Fruit fly (Drosophila melanogaster) whole organism, embryonic: ENCODE results near the gene CG4133.

Experiments
- Bdp1 ChIP-seq: fragments of 200-800 bp; sonication (Bioruptor generic); optimal IDR thresholded peaks from 3 replicates; lab custom pipeline; 2016; ENCODE audit warnings: missing biosample characterization, missing genetic modification characterization
- CG10267 ChIP-seq: fragments of 200-800 bp; sonication (Bioruptor generic); optimal IDR thresholded peaks from 2 replicates; lab custom pipeline; 2018; ENCODE audit warnings: missing biosample characterization, mild to moderate bottlenecking, missing genetic modification characterization, moderate library complexity
- CG10431 ChIP-seq: fragments of 200-800 bp; sonication (Bioruptor generic); optimal IDR thresholded peaks from 3 replicates; lab custom pipeline; 2018; ENCODE audit warnings: missing biosample characterization, mild to moderate bottlenecking, missing genetic modification characterization
- CG11560 ChIP-seq: fragments of 200-800 bp; sonication (Bioruptor generic); IDR thresholded peaks from 3 replicates; pipeline ENCODE4 v1.3.6; 2022; ENCODE audit warnings: missing biosample characterization, missing genetic modification characterization
- CG1233 ChIP-seq: fragments of 200-800 bp; sonication (Bioruptor generic); optimal IDR thresholded peaks from 4 replicates; lab custom pipeline; 2018; ENCODE audit warnings: missing biosample characterization, mild to moderate bottlenecking, missing genetic modification characterization
- CG15479 ChIP-seq: fragments of 200-800 bp; sonication (Bioruptor generic); optimal IDR thresholded peaks from 3 replicates; lab custom pipeline; 2019; ENCODE audit warnings: missing biosample characterization, mild to moderate bottlenecking, missing genetic modification characterization, moderate library complexity
- CG17359 ChIP-seq: fragments of 200-800 bp; sonication (Bioruptor generic); optimal IDR thresholded peaks from 3 replicates; lab custom pipeline; 2018; ENCODE audit warnings: missing biosample characterization, mild to moderate bottlenecking, missing genetic modification characterization, moderate library complexity
- CG17612 ChIP-seq: fragments of 200-800 bp; sonication (Bioruptor generic); IDR thresholded peaks from 2 replicates; pipeline ENCODE4 v1.3.6; 2022; ENCODE audit warnings: missing biosample characterization, missing genetic modification characterization
- CG18262 ChIP-seq: fragments of 200-800 bp; optimal IDR thresholded peaks from 3 replicates; lab custom pipeline; 2019; ENCODE audit warnings: missing biosample characterization, mild to moderate bottlenecking, missing genetic modification characterization, moderate library complexity
- CG18599 ChIP-seq: fragments of 200-800 bp; sonication (Bioruptor generic); optimal IDR thresholded peaks from 3 replicates; lab custom pipeline; 2017; ENCODE audit warnings: missing biosample characterization, missing genetic modification characterization, mild to moderate bottlenecking, moderate library complexity, missing genetic modification reagents
- CG2712 ChIP-seq: fragments of 200-800 bp; optimal IDR thresholded peaks from 3 replicates; lab custom pipeline; 2019; ENCODE audit warnings: missing biosample characterization, mild to moderate bottlenecking, missing genetic modification characterization, moderate library complexity
- CG31365 ChIP-seq: fragments of 200-800 bp; sonication (Bioruptor generic); optimal IDR thresholded peaks from 2 replicates; lab custom pipeline; 2018; ENCODE audit warnings: missing biosample characterization, mild to moderate bottlenecking, missing genetic modification characterization
- CG3407 ChIP-seq: fragments of 200-800 bp; sonication (Bioruptor generic); optimal IDR thresholded peaks from 2 replicates; lab custom pipeline; 2018; ENCODE audit warnings: missing biosample characterization, mild to moderate bottlenecking, missing genetic modification characterization
- CG4730 ChIP-seq: fragments of 200-800 bp; sonication (Bioruptor generic); IDR thresholded peaks from 2 replicates; pipeline ENCODE4 v1.3.6; 2022; ENCODE audit warnings: missing biosample characterization, missing genetic modification characterization
- CG6654 ChIP-seq: fragments of 200-800 bp; sonication (Bioruptor generic); optimal IDR thresholded peaks from 2 replicates; lab custom pipeline; 2017; ENCODE audit warnings: missing biosample characterization, mild to moderate bottlenecking, missing genetic modification characterization
- CG6854 ChIP-seq: fragments of 200-800 bp; sonication (Bioruptor generic); optimal IDR thresholded peaks from 3 replicates; lab custom pipeline; 2017; ENCODE audit warnings: missing biosample characterization, mild to moderate bottlenecking, missing genetic modification characterization
- CG8924 ChIP-seq: fragments of 200-800 bp; optimal IDR thresholded peaks from 3 replicates; lab custom pipeline; 2019; ENCODE audit warnings: missing biosample characterization, mild to moderate bottlenecking, missing genetic modification characterization, moderate library complexity
- CG9876 ChIP-seq: fragments of 200-800 bp; sonication (Bioruptor generic); optimal IDR thresholded peaks from 2 replicates; lab custom pipeline; 2016; ENCODE audit warnings: missing biosample characterization, missing genetic modification characterization
- D19A ChIP-seq: fragments of 200-800 bp; optimal IDR thresholded peaks from 3 replicates; lab custom pipeline; 2019; ENCODE audit warnings: missing biosample characterization, mild to moderate bottlenecking, missing genetic modification characterization, moderate library complexity
- Dek ChIP-seq: fragments of 200-800 bp; sonication (Bioruptor generic); optimal IDR thresholded peaks from 3 replicates; lab custom pipeline; 2019; ENCODE audit warnings: missing biosample characterization, mild to moderate bottlenecking, missing genetic modification characterization, moderate library complexity
- Dip2 ChIP-seq: fragments of 200-800 bp; sonication (Bioruptor generic); IDR thresholded peaks from 2 replicates; pipeline ENCODE4 v1.3.6; 2022; ENCODE audit warnings: missing biosample characterization, missing genetic modification characterization
- Ets97D ChIP-seq: fragments of 200-800 bp; sonication (Bioruptor generic); optimal IDR thresholded peaks from 3 replicates; lab custom pipeline; 2016; ENCODE audit warnings: missing biosample characterization, missing genetic modification characterization
- Gsc ChIP-seq: fragments of 200-800 bp; sonication (Bioruptor generic); IDR thresholded peaks from 2 replicates; pipeline ENCODE4 v1.3.6; 2022; ENCODE audit warnings: missing biosample characterization, missing genetic modification characterization
- Gug ChIP-seq: fragments of 200-800 bp; sonication (Bioruptor generic); IDR thresholded peaks from 4 replicates; pipeline ENCODE4 v1.3.6; 2022; ENCODE audit warnings: missing biosample characterization, missing genetic modification characterization
- H2.0 ChIP-seq: fragments of 200-800 bp; sonication (Bioruptor generic); IDR thresholded peaks from 2 replicates; pipeline ENCODE4 v1.3.6; 2022; ENCODE audit warnings: missing biosample characterization, missing genetic modification characterization
- HmgD ChIP-seq: fragments of 200-800 bp; sonication (Bioruptor generic); optimal IDR thresholded peaks from 3 replicates; lab custom pipeline; 2016; ENCODE audit warnings: missing biosample characterization, missing genetic modification characterization
- Lhr ChIP-seq: fragments of 200-800 bp; sonication (Bioruptor generic); optimal IDR thresholded peaks from 3 replicates; lab custom pipeline; 2017; ENCODE audit warnings: mild to moderate bottlenecking, missing biosample characterization, missing genetic modification reagents, missing genetic modification characterization
- Poxn ChIP-seq: fragments of 200-800 bp; sonication (Bioruptor generic); IDR thresholded peaks from 2 replicates; pipeline ENCODE4 v1.3.6; 2022; ENCODE audit warnings: missing biosample characterization, missing genetic modification characterization
- bbx ChIP-seq: fragments of 200-800 bp; sonication (Bioruptor generic); IDR thresholded peaks from 2 replicates; pipeline ENCODE4 v1.3.6; 2022; ENCODE audit warnings: missing biosample characterization, missing genetic modification characterization; ENCODE audit not compliant: partially characterized antibody
- crc ChIP-seq: fragments of 200-800 bp; sonication (Bioruptor generic); optimal IDR thresholded peaks from 2 replicates; lab custom pipeline; 2016; ENCODE audit warnings: missing biosample characterization, missing genetic modification characterization
- crol ChIP-seq: fragments of 200-800 bp; sonication (Bioruptor generic); IDR thresholded peaks from 2 replicates; pipeline ENCODE4 v1.3.6; 2022; ENCODE audit warnings: missing biosample characterization, missing genetic modification characterization
- dati ChIP-seq: fragments of 200-800 bp; sonication (Bioruptor generic); IDR thresholded peaks from 2 replicates; pipeline ENCODE4 v1.3.6; 2022; ENCODE audit warnings: missing biosample characterization, missing genetic modification characterization
- eve ChIP-seq, 2 experiments: fragments of >200 bp; optimal IDR thresholded peaks; 2 replicates each; lab custom pipeline; 2017; ENCODE audit warnings: missing biosample characterization in 2 of 2, missing genetic modification characterization in 2 of 2
- exex ChIP-seq: fragments of 200-800 bp; sonication (Bioruptor generic); optimal IDR thresholded peaks from 4 replicates; lab custom pipeline; 2018; ENCODE audit warnings: missing biosample characterization, mild to moderate bottlenecking, missing genetic modification characterization, moderate library complexity
- grn ChIP-seq: fragments of 200-800 bp; sonication (Bioruptor generic); optimal IDR thresholded peaks from 3 replicates; lab custom pipeline; 2017; ENCODE audit warnings: missing biosample characterization, missing genetic modification characterization
- gt ChIP-seq: fragments of 200-800 bp; sonication (Bioruptor generic); IDR thresholded peaks from 2 replicates; pipeline ENCODE4 v1.3.6; 2022; ENCODE audit warnings: missing biosample characterization, missing genetic modification characterization
- hbn ChIP-seq: fragments of 200-800 bp; sonication (Bioruptor generic); IDR thresholded peaks from 2 replicates; pipeline ENCODE4 v1.3.6; 2022; ENCODE audit warnings: missing biosample characterization, missing genetic modification characterization; ENCODE audit not compliant: partially characterized antibody
- mirr ChIP-seq: fragments of 200-800 bp; sonication (Bioruptor generic); optimal IDR thresholded peaks from 3 replicates; lab custom pipeline; 2018; ENCODE audit warnings: missing biosample characterization, mild to moderate bottlenecking, missing genetic modification characterization
- pita ChIP-seq: fragments of 200-800 bp; sonication (Bioruptor generic); optimal IDR thresholded peaks from 2 replicates; lab custom pipeline; 2017; ENCODE audit warnings: missing biosample characterization, mild to moderate bottlenecking, missing genetic modification characterization
- rib ChIP-seq: fragments of 200-800 bp; sonication (Bioruptor generic); IDR thresholded peaks from 2 replicates; pipeline ENCODE4 v1.3.6; 2022; ENCODE audit warnings: missing biosample characterization, missing genetic modification characterization
- ro ChIP-seq: fragments of 200-800 bp; sonication (Bioruptor generic); IDR thresholded peaks from 2 replicates; pipeline ENCODE4 v1.3.6; 2022; ENCODE audit warnings: missing biosample characterization, missing genetic modification characterization
- sd ChIP-seq: fragments of 200-800 bp; sonication (Bioruptor generic); optimal IDR thresholded peaks from 3 replicates; lab custom pipeline; 2018; ENCODE audit warnings: missing biosample characterization, mild to moderate bottlenecking, missing genetic modification characterization, moderate library complexity
- sens ChIP-seq: fragments of 200-800 bp; sonication (Bioruptor generic); peaks from one replicate; lab custom pipeline; 2016; ENCODE audit warnings: missing biosample characterization, missing genetic modification characterization
- shn ChIP-seq: fragments of 200-800 bp; sonication (Bioruptor generic); optimal IDR thresholded peaks from 3 replicates; lab custom pipeline; 2016; ENCODE audit warnings: missing biosample characterization, missing genetic modification characterization
- stwl ChIP-seq: fragments of 200-800 bp; sonication (Bioruptor generic); optimal IDR thresholded peaks from 3 replicates; lab custom pipeline; 2018; ENCODE audit warnings: missing biosample characterization, mild to moderate bottlenecking, missing genetic modification characterization, moderate library complexity
- tin ChIP-seq: fragments of 200-800 bp; sonication (Bioruptor generic); optimal IDR thresholded peaks from 3 replicates; lab custom pipeline; 2016; ENCODE audit warnings: missing biosample characterization, missing genetic modification characterization
- unpg ChIP-seq: fragments of 200-800 bp; sonication (Bioruptor generic); optimal IDR thresholded peaks from 3 replicates; lab custom pipeline; 2018; ENCODE audit warnings: missing biosample characterization, mild to moderate bottlenecking, missing genetic modification characterization, moderate library complexity
- usp ChIP-seq: fragments of >200 bp; optimal IDR thresholded peaks from 2 replicates; lab custom pipeline; 2017; ENCODE audit warnings: missing biosample characterization, missing genetic modification characterization
- vfl ChIP-seq: fragments of 200-800 bp; sonication (Bioruptor generic); optimal IDR thresholded peaks from 2 replicates; lab custom pipeline; 2016; ENCODE audit warnings: missing biosample characterization, missing genetic modification characterization
- vnd ChIP-seq: fragments of 200-800 bp; sonication (Bioruptor generic); IDR thresholded peaks from 3 replicates; pipeline ENCODE4 v1.3.6; 2022; ENCODE audit warnings: missing biosample characterization, missing genetic modification characterization; ENCODE audit not compliant: partially characterized antibody

The CG4133 gene

DNA sequence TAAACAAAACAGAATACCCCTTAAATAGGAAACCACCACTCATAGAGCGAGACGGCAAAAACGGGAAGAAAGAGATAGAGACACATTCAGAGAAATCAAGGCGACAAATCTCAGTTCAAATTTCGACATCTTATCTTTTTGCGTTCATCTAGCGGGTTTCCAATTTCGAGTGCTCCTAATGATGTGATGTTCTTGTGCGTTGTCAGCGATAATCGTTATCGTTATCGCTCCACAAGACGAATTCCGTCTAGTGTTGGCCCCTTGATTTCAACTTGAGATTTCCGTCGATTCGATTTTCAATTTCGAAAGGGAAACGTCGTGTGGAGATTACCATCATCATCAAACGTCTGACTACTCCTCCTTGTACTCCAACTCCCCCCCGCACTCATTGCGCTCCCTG lies 41.1 kb downstream of the CG4133 start:
- TF ChIP-seq CG15479 (GFP tag; lab: Kevin White, UChicago) (peak; percentile 16), sens (GFP tag; lab: Kevin White, UChicago) (peak; percentile 29), Bdp1 (GFP tag; lab: Kevin White, UChicago) (no peak), eve (GFP tag; optimal IDR thresholded peaks at IDR 0.05; lab: Kevin White, UChicago) (peak in 1 of 2 experiments; percentile 64), CG6654 (GFP tag; lab: Kevin White, UChicago) (no peak), sd (peak; percentile 61), crol (peak; percentile 52; the same call in 1 of the 2 replicates), CG18599 (GFP tag; lab: Kevin White, UChicago) (peak; percentile 66), CG18262 (tag; lab: Kevin White, UChicago) (no peak), mirr (GFP tag; lab: Kevin White, UChicago) (peak; percentile 72), Lhr (GFP tag; lab: Kevin White, UChicago) (no peak), grn (peak; percentile 97), stwl (peak; percentile 50), vnd (peak; percentile 51; the same call in 1 of the 3 replicates), exex (tag; lab: Kevin White, UChicago) (peak; percentile 92)

DNA sequence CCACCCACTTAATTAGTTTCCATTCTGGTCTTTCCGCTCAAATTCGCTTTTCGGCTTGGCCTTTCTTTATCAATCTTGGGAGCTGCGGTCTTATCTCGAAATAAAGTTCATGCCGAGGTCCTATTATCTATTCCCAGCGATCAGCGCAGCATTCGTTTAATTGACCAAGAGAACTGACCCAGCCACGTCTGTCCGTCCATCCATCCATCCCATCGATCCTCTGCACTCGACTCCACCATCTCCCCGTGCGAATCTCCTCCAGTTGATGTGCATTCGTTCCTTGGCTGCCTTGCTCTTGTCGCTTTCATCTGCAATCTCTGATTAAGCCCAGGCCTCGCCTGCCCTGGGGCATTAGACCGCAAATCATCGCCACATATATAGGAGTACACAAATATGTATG lies 41.5 kb downstream of the CG4133 start:
- TF ChIP-seq CG1233 (GFP tag; lab: Kevin White, UChicago) (no peak), CG10267 (no peak), unpg (no peak), CG9876 (no peak), CG4730 (GFP tag; lab: Robert Waterston, UW) (no peak), tin (GFP tag; lab: Kevin White, UChicago) (no peak), CG8924 (tag; lab: Kevin White, UChicago) (no peak), pita (GFP tag; lab: Kevin White, UChicago) (no peak), D19A (tag; lab: Kevin White, UChicago) (no peak), CG3407 (GFP tag; lab: Kevin White, UChicago) (no peak), usp (GFP tag; lab: Kevin White, UChicago) (no peak), gt (GFP tag; lab: Robert Waterston, UW) (no peak), CG31365 (no peak), dati (GFP tag; lab: Robert Waterston, UW) (no peak), shn (no peak), CG2712 (tag; lab: Kevin White, UChicago) (no peak)

DNA sequence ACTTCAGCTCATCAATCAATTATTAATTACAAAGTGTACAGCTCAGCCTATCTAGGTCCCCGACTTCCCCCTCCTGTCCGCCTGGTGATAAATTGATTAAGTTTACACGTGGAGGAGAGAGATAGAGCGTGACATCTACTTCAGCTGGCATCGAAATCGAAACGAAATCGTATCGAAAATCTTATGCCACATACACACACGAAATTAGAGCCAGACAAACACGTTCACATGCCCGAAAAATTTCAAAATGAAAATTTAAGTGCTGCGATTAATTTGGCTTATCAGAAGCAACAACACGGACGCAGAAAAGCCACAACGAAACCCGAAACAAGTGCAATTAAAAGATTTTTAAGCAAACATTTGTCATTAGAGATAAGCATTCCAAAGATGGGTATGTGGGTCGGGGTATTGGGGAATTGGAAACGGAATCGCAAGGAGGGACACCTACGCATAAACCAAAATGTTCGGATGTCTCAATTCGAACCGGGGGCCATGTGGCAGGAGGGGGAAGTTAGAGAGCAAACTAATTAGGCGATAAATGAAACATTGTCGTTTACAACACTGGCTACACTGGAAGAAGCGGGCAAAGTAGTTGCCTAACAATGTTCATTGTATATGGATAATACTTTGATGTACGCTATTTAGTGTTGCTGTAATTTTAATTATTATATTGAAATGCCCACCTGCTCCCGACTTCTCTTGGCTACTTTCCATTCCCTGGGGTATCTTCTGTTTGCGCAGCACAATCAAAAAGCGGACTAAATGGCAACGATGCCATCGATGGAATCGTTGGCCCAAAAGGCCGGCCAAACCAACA lies 42.5 kb downstream of the CG4133 start:
- TF ChIP-seq HmgD (GFP tag; lab: Kevin White, UChicago) (no peak), ro (GFP tag; lab: Robert Waterston, UW) (no peak), crc (GFP tag; lab: Kevin White, UChicago) (no peak), Dek (tag; lab: Kevin White, UChicago) (no peak), vfl (GFP tag; lab: Kevin White, UChicago) (no peak), CG17359 (tag; lab: Kevin White, UChicago) (no peak), Ets97D (GFP tag; lab: Kevin White, UChicago) (no peak), CG10431 (no peak), H2.0 (GFP tag; lab: Robert Waterston, UW) (no peak), Dip2 (no peak), CG6854 (GFP tag; lab: Kevin White, UChicago) (no peak), hbn (GFP tag; lab: Robert Waterston, UW) (no peak), CG11560 (tag; lab: Robert Waterston, UW) (no peak), CG17612 (no peak), gt (GFP tag; lab: Robert Waterston, UW) (no peak), bbx (GFP tag; lab: Robert Waterston, UW) (no peak), Gsc (GFP tag; lab: Robert Waterston, UW) (no peak), Poxn (GFP tag; lab: Robert Waterston, UW) (no peak), rib (no peak), Gug (no peak)
